Worm (Caenorhabditis elegans) whole organism, early embryonic: ENCODE results near the gene spe-43.

Experiments
- B0310.2 ChIP-seq: sonication (generic microtip); optimal IDR thresholded peaks from 2 replicates; lab custom pipeline; 2016; ENCODE audit warnings: mild to moderate bottlenecking, missing genetic modification characterization, missing compliant biosample characterization
- aly-1 ChIP-seq: sonication (generic microtip); optimal IDR thresholded peaks from 2 replicates; lab custom pipeline; 2016; ENCODE audit warnings: missing genetic modification characterization, missing compliant biosample characterization
- ama-1 ChIP-seq: fragments of 150-350 bp; optimal IDR thresholded peaks from 2 replicates; lab custom pipeline; 2014
- ceh-13 ChIP-seq: fragments of 200-800 bp; sonication (Bioruptor generic); optimal IDR thresholded peaks from 2 replicates; lab custom pipeline; 2018; ENCODE audit warnings: mild to moderate bottlenecking, missing genetic modification characterization, missing compliant biosample characterization
- ceh-36 ChIP-seq: sonication (generic microtip); optimal IDR thresholded peaks from 2 replicates; lab custom pipeline; 2016; ENCODE audit warnings: missing genetic modification characterization, inconsistent platforms, missing compliant biosample characterization
- ets-7 ChIP-seq: sonication (generic microtip); optimal IDR thresholded peaks from 2 replicates; lab custom pipeline; 2016; ENCODE audit warnings: missing genotype, missing genetic modification characterization, missing compliant biosample characterization
- flt-1 ChIP-seq: fragments of 200-800 bp; sonication (Bioruptor generic); IDR thresholded peaks from 2 replicates; pipeline ENCODE4 v1.3.6; 2022; ENCODE audit warnings: missing genetic modification characterization, missing compliant biosample characterization
- hnd-1 ChIP-seq: sonication (generic microtip); optimal IDR thresholded peaks from 2 replicates; lab custom pipeline; 2016; ENCODE audit warnings: missing genetic modification characterization, missing compliant biosample characterization
- pes-1 ChIP-seq: fragments of 200-800 bp; sonication (Bioruptor generic); IDR thresholded peaks from 2 replicates; pipeline ENCODE4 v1.3.6; 2022; ENCODE audit warnings: missing genetic modification reagents, missing genetic modification characterization, missing compliant biosample characterization
- tbx-11 ChIP-seq: fragments of 200-800 bp; sonication (Bioruptor generic); IDR thresholded peaks from 2 replicates; pipeline ENCODE4 v1.3.6; 2022; ENCODE audit warnings: missing genetic modification characterization, missing compliant biosample characterization
- tbx-37 ChIP-seq: fragments of 200-800 bp; sonication (Bioruptor generic); conservative IDR thresholded peaks from 2 replicates; pipeline ENCODE4 v1.3.6; 2022; ENCODE audit warnings: missing genetic modification reagents, missing genetic modification characterization, missing compliant biosample characterization
- tra-4 ChIP-seq: sonication (generic microtip); optimal IDR thresholded peaks from 2 replicates; lab custom pipeline; 2017; ENCODE audit warnings: missing genetic modification characterization, missing compliant biosample characterization

DNA sequence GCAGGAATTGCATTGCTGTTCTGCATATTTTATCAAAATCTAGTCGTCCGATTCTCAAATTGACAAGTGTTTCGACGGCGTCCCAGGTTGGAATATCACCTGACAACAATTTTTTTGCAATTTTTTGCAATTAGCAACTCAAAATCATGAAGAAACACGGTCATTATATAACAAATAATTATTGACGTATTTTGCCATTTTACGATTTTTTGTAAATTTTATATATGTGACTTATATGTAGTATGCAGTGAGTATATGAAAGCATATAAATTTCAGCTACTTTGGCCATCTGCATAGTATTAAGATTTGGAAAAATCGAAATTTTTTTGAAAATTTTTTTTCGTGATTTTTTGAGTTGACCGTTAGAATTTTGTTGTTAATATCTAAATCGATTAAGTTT, 38.6 kb upstream of the spe-43 start, which contains the start of gene F58D2.3:
- TF ChIP-seq tra-4 (tag; lab: Kevin White, UChicago) (no peak), ama-1 (lab: Kevin White, UChicago) (no peak), ceh-13 (GFP tag; lab: Kevin White, UChicago) (no peak), B0310.2 (tag; lab: Kevin White, UChicago) (no peak), ceh-36 (tag; lab: Kevin White, UChicago) (no peak), pes-1 (GFP tag; lab: Robert Waterston, UW) (no peak), tbx-37 (GFP tag; lab: Robert Waterston, UW) (no peak), tbx-11 (GFP tag; lab: Robert Waterston, UW) (no peak), ets-7 (tag; lab: Kevin White, UChicago) (no peak), hnd-1 (tag; lab: Kevin White, UChicago) (no peak), aly-1 (tag; lab: Kevin White, UChicago) (no peak), flt-1 (GFP tag; lab: Robert Waterston, UW) (no peak)
